Fruit fly (Drosophila melanogaster): ENCODE data around the gene CG8132.

Gene CG8132

dm6 chr3R:9437618-9438017 is 36.3 kb downstream of the CG8132 start (continued):
- TF ChIP-seq zen2 (GFP tag; IDR thresholded peaks at IDR 0.05; ENCODE audit: partially characterized antibody) (no peak), ash1 (GFP tag; optimal IDR thresholded peaks at IDR 0.05) (no peak), Chrac-16 (GFP tag; optimal IDR thresholded peaks at IDR 0.05) (no peak), ftz-f1 (GFP tag; optimal IDR thresholded peaks at IDR 0.05) (peak; percentile 83), Dek (tag; optimal IDR thresholded peaks at IDR 0.05) (no peak), CG14860 (GFP tag; IDR thresholded peaks at IDR 0.05; ENCODE audit: partially characterized antibody) (no peak), CG5180 (GFP tag; optimal IDR thresholded peaks at IDR 0.05) (no peak), CG34376 (GFP tag; optimal IDR thresholded peaks at IDR 0.05) (peak; percentile 75), CG10979 (tag; optimal IDR thresholded peaks at IDR 0.05) (no peak), CG3838 (GFP tag; optimal IDR thresholded peaks at IDR 0.05) (no peak), CG12236 (GFP tag; optimal IDR thresholded peaks at IDR 0.05) (no peak), cwo (GFP tag; optimal IDR thresholded peaks at IDR 0.05) (no peak), tap (tag; optimal IDR thresholded peaks at IDR 0.05) (no peak), hb (GFP tag; IDR thresholded peaks at IDR 0.05; ENCODE audit: partially characterized antibody) (no peak), phol (tag; optimal IDR thresholded peaks at IDR 0.05) (no peak), Fer2 (tag; optimal IDR thresholded peaks at IDR 0.05) (no peak), sens-2 (GFP tag; IDR thresholded peaks at IDR 0.05) (no peak), CG13296 (GFP tag; optimal IDR thresholded peaks at IDR 0.05) (no peak), trh (GFP tag; optimal IDR thresholded peaks at IDR 0.05) (no peak), ac (GFP tag; optimal IDR thresholded peaks at IDR 0.05) (no peak), sens (GFP tag) (no peak), lola (GFP tag; optimal IDR thresholded peaks at IDR 0.05) (no peak), CG17186 (GFP tag; optimal IDR thresholded peaks at IDR 0.05) (no peak), mld (GFP tag; IDR thresholded peaks at IDR 0.05; ENCODE audit: partially characterized antibody) (no peak), sug (tag; optimal IDR thresholded peaks at IDR 0.05) (peak; percentile 62), Fer3 (tag; optimal IDR thresholded peaks at IDR 0.05) (no peak), sr (GFP tag; IDR thresholded peaks at IDR 0.05) (no peak), Dp (GFP tag; optimal IDR thresholded peaks at IDR 0.05) (no peak), CG32767 (GFP tag; IDR thresholded peaks at IDR 0.05) (no peak), Deaf1 (tag; optimal IDR thresholded peaks at IDR 0.05) (peak; percentile 25), ATbp (GFP tag; optimal IDR thresholded peaks at IDR 0.05) (no peak), insv (GFP tag; optimal IDR thresholded peaks at IDR 0.05) (no peak), Gsc (GFP tag; IDR thresholded peaks at IDR 0.05) (no peak), CG1647 (GFP tag; optimal IDR thresholded peaks at IDR 0.05) (no peak), CG33213 (GFP tag; optimal IDR thresholded peaks at IDR 0.05) (no peak), CG1792 (GFP tag; optimal IDR thresholded peaks at IDR 0.05) (no peak), Med (GFP tag) (peak; percentile 45), cg (GFP tag; optimal IDR thresholded peaks at IDR 0.05) (peak; percentile 57), sob (GFP tag; IDR thresholded peaks at IDR 0.05) (0 out of 2 replicates have a peak, but pooled peaks have one; percentile 19), prd (optimal IDR thresholded peaks at IDR 0.05) (no peak), prd (GFP tag; IDR thresholded peaks at IDR 0.05) (no peak), Tbp (GFP tag; optimal IDR thresholded peaks at IDR 0.05) (no peak), Sry-β (GFP tag; optimal IDR thresholded peaks at IDR 0.05) (no peak), ERR (GFP tag; optimal IDR thresholded peaks at IDR 0.05) (no peak), Lhr (GFP tag; optimal IDR thresholded peaks at IDR 0.05) (no peak), CHES-1-like (GFP tag; optimal IDR thresholded peaks at IDR 0.05) (no peak), z (GFP tag; IDR thresholded peaks at IDR 0.05) (peak; percentile 51; the same call in 1 of the 3 replicates), B-H2 (GFP tag; optimal IDR thresholded peaks at IDR 0.05) (no peak), CG10431 (GFP tag; optimal IDR thresholded peaks at IDR 0.05) (no peak), CG7963 (GFP tag; IDR thresholded peaks at IDR 0.05; ENCODE audit: partially characterized antibody) (no peak), so (GFP tag; IDR thresholded peaks at IDR 0.05) (no peak)
